Worm (Caenorhabditis elegans): ENCODE results near the gene nspc-1.
"Not testable (repeated sequence)": the region's sequence is repeated elsewhere in the genome, so short reads cannot be mapped to it uniquely, and the experiment has no call there.

Gene nspc-1

DNA sequence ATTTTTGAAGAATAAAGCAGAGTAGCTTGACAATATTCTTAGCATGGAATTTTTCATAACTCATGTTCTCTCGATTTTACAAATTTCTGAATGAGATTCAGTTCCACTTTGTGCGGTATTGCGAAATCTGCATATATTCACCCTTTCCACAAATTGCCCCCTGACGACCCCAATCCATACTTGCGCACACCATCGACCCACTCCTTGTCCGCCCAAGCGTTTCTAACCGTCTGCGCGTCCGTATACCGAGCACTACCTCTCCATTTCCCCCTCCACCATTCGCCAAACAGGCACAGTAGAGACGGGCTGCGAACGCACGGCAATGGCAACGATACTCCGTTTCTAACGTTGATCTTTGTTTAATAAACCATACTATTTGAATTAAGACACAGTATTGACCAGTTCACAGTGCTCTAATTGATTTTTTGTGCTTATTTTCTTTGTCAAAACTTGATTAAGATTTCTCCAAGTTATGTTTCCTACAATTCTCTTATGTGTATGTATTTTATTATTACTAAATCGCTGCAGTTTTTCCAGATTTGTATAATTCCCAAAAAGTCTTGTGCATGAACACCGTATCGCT lies 21.8 kb upstream of the nspc-1 start, which contains the start of gene utx-1:
utx-1 (plus strand) TSS at position 533 of the 583 bp plus-strand sequence.
- TF ChIP-seq dao-5 (tag; optimal IDR thresholded peaks at IDR 0.05), result no peak
- TF ChIP-seq him-1 (tag; optimal IDR thresholded peaks at IDR 0.05), result no peak
- no peak for TF ChIP-seq W03F9.2 (tag; optimal IDR thresholded peaks at IDR 0.05)

DNA sequence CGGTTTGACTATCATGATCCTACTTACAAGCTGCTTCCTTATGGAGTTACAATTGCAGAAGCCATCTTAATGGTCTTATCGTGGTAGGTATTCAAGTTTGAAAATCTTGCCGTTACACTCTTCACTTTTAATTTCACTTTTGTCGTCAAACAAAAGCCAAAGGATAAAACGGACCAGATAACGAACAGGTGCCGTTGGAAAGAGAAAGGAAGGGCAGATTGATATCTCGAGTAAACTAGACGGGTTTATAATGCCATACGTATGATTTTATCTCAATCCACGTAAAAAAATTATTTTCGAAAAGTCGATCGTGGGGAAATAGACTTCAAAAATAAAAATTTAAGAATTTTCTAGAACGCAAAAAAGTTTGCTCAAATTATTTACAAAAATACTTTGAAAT lies 19.1 kb upstream of the nspc-1 start:
- TF ChIP-seq him-1 (tag; optimal IDR thresholded peaks at IDR 0.05) (no peak), dao-5 (tag; optimal IDR thresholded peaks at IDR 0.05) (no peak), W03F9.2 (tag; optimal IDR thresholded peaks at IDR 0.05) (no peak)

DNA sequence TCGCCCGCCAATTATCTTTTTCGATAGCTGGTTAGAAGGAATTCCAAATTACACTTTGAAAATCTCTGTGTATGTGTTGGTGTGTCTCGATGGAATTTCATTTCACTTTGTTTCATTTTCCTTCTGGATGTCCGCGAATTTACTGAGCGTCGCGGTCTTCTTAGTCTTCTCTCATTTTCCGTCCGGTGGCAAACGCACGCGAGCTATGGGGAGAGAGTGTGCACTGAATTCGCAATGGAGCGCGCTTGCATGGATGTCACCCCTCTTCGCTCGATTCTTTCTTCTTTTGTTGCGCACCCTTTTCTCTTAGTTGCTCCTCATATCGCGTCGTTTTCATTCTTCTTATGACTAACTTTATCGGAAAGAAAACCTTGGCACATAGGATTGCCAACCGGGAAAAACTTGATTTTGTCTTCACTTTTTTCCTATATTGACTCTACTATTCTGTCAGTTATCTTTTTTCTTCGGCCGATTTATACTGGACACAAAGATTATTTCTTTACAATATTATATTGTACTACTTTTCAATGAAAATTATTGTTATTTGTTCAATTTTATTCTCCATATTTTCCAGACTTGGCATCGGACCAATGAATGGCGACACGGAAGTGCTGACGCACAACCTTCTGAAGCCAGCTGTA lies 16.9 kb upstream of the nspc-1 start, which contains the start of gene dhhc-14:
dhhc-14 (plus strand) TSS at position 591 of the 641 bp plus-strand sequence.
- no peak for TF ChIP-seq him-1 (tag; optimal IDR thresholded peaks at IDR 0.05)
- TF ChIP-seq dao-5 (tag; optimal IDR thresholded peaks at IDR 0.05), result no peak
- no peak for TF ChIP-seq W03F9.2 (tag; optimal IDR thresholded peaks at IDR 0.05)

DNA sequence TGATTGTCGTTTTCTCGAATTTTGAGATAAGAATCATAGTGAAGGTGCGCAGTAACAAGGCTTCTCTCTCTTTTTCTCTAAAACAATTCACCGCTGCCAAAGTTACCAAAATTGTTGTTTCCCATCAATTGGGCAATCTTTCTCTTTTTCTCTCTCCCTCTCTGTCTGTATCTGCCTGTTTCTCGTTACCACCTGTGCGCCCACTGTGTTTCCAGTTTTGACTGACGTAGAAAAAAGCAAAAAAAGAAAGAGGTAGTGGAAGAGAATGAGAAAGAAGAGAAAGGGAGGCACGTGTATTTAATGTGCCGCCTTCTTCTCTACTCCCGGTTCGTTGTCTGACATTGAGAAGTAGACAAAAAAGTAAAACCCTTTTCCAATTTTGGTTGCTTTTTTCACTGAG lies 15.2 kb upstream of the nspc-1 start:
- no peak for TF ChIP-seq W03F9.2 (tag; optimal IDR thresholded peaks at IDR 0.05)
- TF ChIP-seq dao-5 (tag; optimal IDR thresholded peaks at IDR 0.05), result no peak
- TF ChIP-seq him-1 (tag; optimal IDR thresholded peaks at IDR 0.05), result no peak

DNA sequence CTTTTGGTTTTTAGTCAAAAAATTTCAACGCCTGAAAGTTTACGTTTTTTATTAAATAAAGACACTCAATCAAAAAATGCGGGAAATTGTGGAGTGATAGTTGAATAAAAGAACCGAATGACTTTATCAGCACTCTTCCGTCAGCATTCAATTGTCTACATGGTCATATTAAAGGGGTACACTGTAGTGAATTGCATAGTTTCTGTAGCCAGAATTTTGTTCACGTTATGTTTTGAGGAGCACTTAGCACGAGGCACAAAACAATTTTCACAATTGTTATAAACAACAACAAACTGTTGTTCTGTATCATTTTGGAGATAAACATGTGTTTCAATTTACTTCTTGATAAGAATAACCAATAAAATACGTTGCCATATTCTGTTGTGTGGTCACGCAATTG lies 14.1 kb upstream of the nspc-1 start, which contains the start of gene D2021.4:
D2021.4 (minus strand) TSS at position 48 of the 400 bp plus-strand sequence.
- no peak for TF ChIP-seq him-1 (tag; optimal IDR thresholded peaks at IDR 0.05)

DNA sequence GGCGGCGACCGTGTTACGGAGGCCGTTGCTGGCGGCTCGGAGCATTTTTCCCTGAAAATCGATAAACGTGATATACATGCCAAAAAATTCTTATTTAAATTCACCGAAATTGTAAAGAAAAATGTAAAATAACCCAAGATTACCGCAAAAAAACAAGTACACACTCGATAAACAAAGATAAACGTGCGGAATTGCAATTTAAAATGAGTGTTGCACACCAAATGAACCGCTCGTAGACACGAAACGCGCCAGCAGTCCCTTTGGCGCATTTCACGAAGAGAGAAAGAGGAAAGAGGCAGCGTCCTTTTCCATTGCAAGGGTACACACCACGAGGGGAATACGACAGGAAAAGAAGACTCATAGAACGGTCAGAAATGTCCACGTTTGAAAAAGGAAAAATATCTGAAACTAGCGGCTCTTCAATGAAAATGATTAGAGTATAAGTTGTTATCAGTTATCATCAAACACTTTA lies 11.1 kb upstream of the nspc-1 start, which contains the start of gene sdha-1:
sdha-1 (minus strand) TSS at position 51 of the 472 bp plus-strand sequence.
- TF ChIP-seq dao-5 (tag; optimal IDR thresholded peaks at IDR 0.05), result no peak
- peak; percentile 78 for TF ChIP-seq W03F9.2 (tag; optimal IDR thresholded peaks at IDR 0.05)
- peak; percentile 29 for TF ChIP-seq him-1 (tag; optimal IDR thresholded peaks at IDR 0.05)

DNA sequence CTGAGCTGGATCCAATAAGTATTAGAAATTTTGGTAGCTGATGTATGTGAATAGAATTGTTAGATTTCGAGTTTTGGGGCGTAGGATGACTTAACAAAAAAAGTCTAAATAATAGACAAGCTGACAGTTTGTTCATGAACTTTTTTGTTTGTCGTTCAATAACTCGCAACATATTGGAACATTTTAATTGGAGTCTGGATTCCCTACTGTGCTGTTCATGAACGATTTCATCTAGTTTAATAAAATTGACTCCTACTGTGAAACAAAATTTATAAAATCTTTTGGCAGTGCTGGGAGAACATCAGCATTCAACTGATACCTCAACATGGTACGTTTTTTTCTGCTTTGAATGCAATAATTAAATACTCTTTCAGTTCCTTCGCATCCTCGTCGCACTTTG lies 6.7 kb upstream of the nspc-1 start, which contains the start of gene nspc-7:
nspc-7 (plus strand) TSS at position 301 of the 400 bp plus-strand sequence.
- not testable (repeated sequence) for TF ChIP-seq dao-5, him-1, W03F9.2 (tag; optimal IDR thresholded peaks at IDR 0.05)

DNA sequence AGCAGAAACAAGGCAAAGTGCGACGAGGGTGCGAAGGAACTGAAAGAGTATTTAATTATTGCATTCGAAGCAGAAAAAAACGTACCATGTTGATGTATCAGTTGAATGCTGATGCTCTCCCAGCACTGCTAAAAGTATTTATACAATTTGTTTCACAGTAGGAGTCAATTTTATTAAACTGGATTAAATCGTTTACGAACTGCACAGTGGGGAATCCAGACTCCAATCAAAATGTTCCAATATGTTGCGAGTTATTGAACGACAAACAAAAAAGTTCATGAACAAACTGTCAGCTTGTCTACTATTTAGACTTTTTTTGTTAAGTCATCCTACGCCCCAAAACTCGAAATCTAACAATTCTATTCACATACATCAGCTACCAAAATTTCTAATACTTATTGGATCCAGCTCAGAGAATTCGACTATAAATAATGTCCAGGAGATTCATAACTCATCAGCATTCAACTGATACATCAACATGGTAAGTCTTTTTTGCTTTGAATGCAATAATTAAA lies 3.4 kb upstream of the nspc-1 start, which contains the start of the genes nspc-4 and nspc-5:
nspc-4 (minus strand) TSS at position 101 of the 515 bp plus-strand sequence.
nspc-5 (plus strand) TSS at position 465 of the 515 bp plus-strand sequence.
- TF ChIP-seq him-1, W03F9.2, dao-5 (tag; optimal IDR thresholded peaks at IDR 0.05): not testable (repeated sequence)

DNA sequence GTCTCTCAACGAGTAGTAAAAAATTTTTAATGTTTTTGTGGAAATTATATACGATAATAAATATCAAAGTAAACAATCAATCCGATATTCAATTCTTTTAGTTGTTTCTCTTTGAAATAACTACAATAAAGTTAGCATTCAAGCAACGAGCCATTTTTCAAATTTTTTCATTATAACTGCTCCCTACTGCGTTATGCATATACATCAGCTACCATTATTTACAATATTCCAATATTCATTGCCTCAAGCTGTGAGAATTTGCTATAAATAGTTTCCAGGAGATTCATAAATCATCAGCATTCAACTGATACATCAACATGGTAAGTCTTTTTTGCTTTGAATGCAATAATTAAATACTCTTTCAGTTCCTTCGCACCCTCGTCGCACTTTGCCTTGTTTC lies 1.9 kb upstream of the nspc-1 start, which contains the start of gene nspc-3:
nspc-3 (plus strand) TSS at position 301 of the 400 bp plus-strand sequence.
- no peak for TF ChIP-seq dao-5 (tag; optimal IDR thresholded peaks at IDR 0.05)
- TF ChIP-seq him-1 (tag; optimal IDR thresholded peaks at IDR 0.05), result no peak
- no peak for TF ChIP-seq W03F9.2 (tag; optimal IDR thresholded peaks at IDR 0.05)

DNA sequence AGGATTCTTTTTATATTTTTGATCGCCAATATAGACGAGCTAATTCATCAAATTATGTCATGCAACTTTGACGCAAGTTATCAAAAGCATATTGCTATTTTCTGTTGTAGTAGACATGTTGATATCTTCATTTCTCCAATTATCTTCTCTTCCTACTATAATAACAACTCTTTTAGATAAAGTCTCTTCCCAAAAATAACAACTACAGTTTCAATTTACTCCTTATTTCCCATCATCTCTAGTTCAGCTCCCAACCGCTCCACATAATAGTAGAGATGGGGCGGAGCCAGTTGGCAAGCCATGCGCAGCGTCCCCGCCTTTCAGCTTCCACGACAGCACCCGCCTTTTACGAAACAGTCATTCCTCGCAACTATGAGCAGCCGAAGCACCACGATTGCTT lies 7.0 kb downstream of the nspc-1 start, which contains the start of gene flp-5:
flp-5 (plus strand) TSS at position 301 of the 400 bp plus-strand sequence.
- TF ChIP-seq him-1 (tag; optimal IDR thresholded peaks at IDR 0.05), result no peak
- no peak for TF ChIP-seq dao-5 (tag; optimal IDR thresholded peaks at IDR 0.05)
- TF ChIP-seq W03F9.2 (tag; optimal IDR thresholded peaks at IDR 0.05), result no peak

DNA sequence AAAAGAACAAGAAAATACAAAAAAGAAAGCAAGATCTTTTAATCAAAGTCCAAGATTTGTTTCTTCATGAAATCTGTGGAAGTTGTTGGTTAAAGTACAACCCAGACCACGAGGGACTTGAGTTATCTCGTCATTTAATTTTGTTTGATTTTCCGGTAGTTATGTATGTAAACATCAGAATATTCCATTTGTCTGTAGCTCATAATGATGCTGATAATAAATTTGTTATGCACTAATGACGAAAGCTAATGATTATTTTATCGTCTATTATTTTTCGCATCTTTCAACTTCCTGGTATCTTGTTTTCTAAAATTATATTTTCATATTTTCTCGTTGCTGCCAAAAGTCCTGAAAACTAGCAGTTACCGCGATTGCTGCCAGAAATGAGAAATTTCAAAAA lies 11.9 kb downstream of the nspc-1 start:
- TF ChIP-seq him-1 (tag; optimal IDR thresholded peaks at IDR 0.05) (no peak), W03F9.2 (tag; optimal IDR thresholded peaks at IDR 0.05) (no peak), dao-5 (tag; optimal IDR thresholded peaks at IDR 0.05) (no peak)

DNA sequence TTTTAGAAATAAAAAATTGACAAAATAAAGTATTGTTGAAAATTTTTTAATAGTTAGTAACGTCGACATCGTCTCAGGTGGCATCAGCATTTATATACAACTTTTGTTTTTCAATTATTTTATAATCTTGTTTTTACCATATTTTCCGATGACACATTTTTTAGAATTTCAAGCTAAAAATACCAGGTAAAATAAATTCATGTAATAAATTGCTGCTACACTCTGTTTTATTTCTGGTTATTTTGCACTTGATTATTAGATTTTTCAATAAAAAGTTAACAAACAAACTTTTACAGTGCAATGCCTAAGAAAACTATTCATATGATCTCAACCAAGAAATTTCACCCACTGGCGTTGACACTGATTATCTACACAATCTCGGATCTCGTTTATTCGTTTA lies 13.3 kb downstream of the nspc-1 start, which contains the start of gene C03G5.14:
C03G5.14 (plus strand) TSS at position 301 of the 400 bp plus-strand sequence.
- TF ChIP-seq W03F9.2 (tag; optimal IDR thresholded peaks at IDR 0.05) (no peak), dao-5 (tag; optimal IDR thresholded peaks at IDR 0.05) (no peak), him-1 (tag; optimal IDR thresholded peaks at IDR 0.05) (no peak)

DNA sequence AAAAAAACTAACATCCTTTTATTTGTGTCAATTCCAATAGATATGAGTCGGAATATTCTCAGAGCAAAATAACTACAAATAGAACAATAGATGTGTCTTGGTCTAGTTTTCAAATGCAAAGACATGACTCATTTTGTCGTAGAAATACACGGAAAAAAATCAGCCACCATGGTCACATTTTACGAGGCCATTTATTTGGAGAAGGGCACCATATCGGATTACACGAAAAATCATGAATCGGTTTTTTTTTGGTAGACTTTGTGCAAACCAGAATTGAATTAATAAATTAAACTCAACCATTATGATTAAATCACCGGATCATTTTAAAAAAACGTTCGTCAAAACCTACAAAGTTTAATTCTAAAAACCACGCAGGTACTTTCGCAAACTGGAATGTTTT lies 14.5 kb downstream of the nspc-1 start, which contains the start of gene H03E18.2:
H03E18.2 (minus strand) TSS at position 101 of the 400 bp plus-strand sequence.
- TF ChIP-seq W03F9.2 (tag; optimal IDR thresholded peaks at IDR 0.05) (no peak), dao-5 (tag; optimal IDR thresholded peaks at IDR 0.05) (no peak), him-1 (tag; optimal IDR thresholded peaks at IDR 0.05) (no peak)

Measured in whole organism, L4/young adult.